Fruit fly (Drosophila melanogaster) whole organism, embryonic: ENCODE results near the gene CG5262.

Experiments
- CG10654 ChIP-seq: fragments of 200-800 bp; sonication (Bioruptor generic); optimal IDR thresholded peaks from 2 replicates; lab custom pipeline; 2016; ENCODE audit warnings: missing biosample characterization, missing genetic modification characterization
- CG11085 ChIP-seq: fragments of 200-800 bp; sonication (Bioruptor generic); IDR thresholded peaks from 2 replicates; pipeline ENCODE4 v1.3.6; 2022; ENCODE audit warnings: missing biosample characterization, missing genetic modification characterization
- CG11695 ChIP-seq: fragments of 200-800 bp; sonication (Bioruptor generic); IDR thresholded peaks from 3 replicates; pipeline ENCODE4 v1.3.6; 2022; ENCODE audit warnings: missing biosample characterization, missing genetic modification characterization
- CG13775 ChIP-seq: fragments of 200-800 bp; sonication (Bioruptor generic); optimal IDR thresholded peaks from 3 replicates; lab custom pipeline; 2017; ENCODE audit warnings: missing biosample characterization, mild to moderate bottlenecking, missing genetic modification characterization
- CG14965 ChIP-seq: fragments of 200-800 bp; sonication (Bioruptor generic); optimal IDR thresholded peaks from 2 replicates; lab custom pipeline; 2016; ENCODE audit warnings: missing biosample characterization, missing genetic modification characterization, borderline replicate concordance
- CG1603 ChIP-seq: fragments of 200-800 bp; sonication (Bioruptor generic); optimal IDR thresholded peaks from 2 replicates; lab custom pipeline; 2019; ENCODE audit warnings: missing biosample characterization, mild to moderate bottlenecking, missing genetic modification characterization, moderate library complexity
- CG31365 ChIP-seq: fragments of 200-800 bp; sonication (Bioruptor generic); optimal IDR thresholded peaks from 2 replicates; lab custom pipeline; 2018; ENCODE audit warnings: missing biosample characterization, mild to moderate bottlenecking, missing genetic modification characterization
- CG34224 ChIP-seq: fragments of 200-800 bp; sonication (Bioruptor generic); IDR thresholded peaks from 3 replicates; pipeline ENCODE4 v1.3.6; 2022; ENCODE audit warnings: missing biosample characterization, missing genetic modification characterization; ENCODE audit not compliant: partially characterized antibody
- CG43689 ChIP-seq: fragments of 200-800 bp; sonication (Bioruptor generic); IDR thresholded peaks from 2 replicates; pipeline ENCODE4 v1.3.6; 2022; ENCODE audit warnings: missing biosample characterization, missing genetic modification characterization
- CG4424 ChIP-seq: fragments of 200-800 bp; sonication (Bioruptor generic); optimal IDR thresholded peaks from 3 replicates; lab custom pipeline; 2016; ENCODE audit warnings: missing biosample characterization, missing genetic modification characterization
- CG4617 ChIP-seq: fragments of 200-800 bp; sonication (Bioruptor generic); optimal IDR thresholded peaks from 3 replicates; lab custom pipeline; 2016; ENCODE audit warnings: missing biosample characterization, missing genetic modification characterization, borderline replicate concordance
- CG5180 ChIP-seq: fragments of 200-800 bp; sonication (Bioruptor generic); optimal IDR thresholded peaks from 3 replicates; lab custom pipeline; 2017; ENCODE audit warnings: missing biosample characterization, missing genetic modification characterization, mild to moderate bottlenecking, moderate library complexity, missing genetic modification reagents
- CG7745 ChIP-seq: fragments of 200-800 bp; sonication (Bioruptor generic); optimal IDR thresholded peaks from 2 replicates; lab custom pipeline; 2018; ENCODE audit warnings: missing biosample characterization, mild to moderate bottlenecking, missing genetic modification characterization, moderate library complexity
- CG8359 ChIP-seq: fragments of 200-800 bp; sonication (Bioruptor generic); optimal IDR thresholded peaks from 2 replicates; lab custom pipeline; 2017; ENCODE audit warnings: missing biosample characterization, mild to moderate bottlenecking, missing genetic modification characterization, borderline replicate concordance
- CG9437 ChIP-seq: fragments of 200-800 bp; sonication (Bioruptor generic); optimal IDR thresholded peaks from 2 replicates; lab custom pipeline; 2018; ENCODE audit warnings: missing biosample characterization, mild to moderate bottlenecking, missing genetic modification characterization
- CoRest ChIP-seq: fragments of 200-800 bp; sonication (Bioruptor generic); optimal IDR thresholded peaks from 3 replicates; lab custom pipeline; 2018; ENCODE audit warnings: missing biosample characterization, mild to moderate bottlenecking, missing genetic modification characterization, moderate library complexity
- CrebB ChIP-seq: fragments of 200-800 bp; sonication (Bioruptor generic); optimal IDR thresholded peaks from 3 replicates; lab custom pipeline; 2018; ENCODE audit warnings: missing biosample characterization, mild to moderate bottlenecking, missing genetic modification characterization
- Gug ChIP-seq: fragments of 200-800 bp; sonication (Bioruptor generic); IDR thresholded peaks from 4 replicates; pipeline ENCODE4 v1.3.6; 2022; ENCODE audit warnings: missing biosample characterization, missing genetic modification characterization
- HHEX ChIP-seq: fragments of 200-800 bp; sonication (Bioruptor generic); optimal IDR thresholded peaks from 3 replicates; lab custom pipeline; 2017; ENCODE audit warnings: missing biosample characterization, mild to moderate bottlenecking, missing genetic modification characterization, missing genetic modification reagents
- HLH4C ChIP-seq: fragments of 200-800 bp; sonication (Bioruptor generic); IDR thresholded peaks from 3 replicates; pipeline ENCODE4 v1.3.6; 2022; ENCODE audit warnings: missing biosample characterization, missing genetic modification characterization; ENCODE audit not compliant: partially characterized antibody
- Hmr ChIP-seq: fragments of 200-800 bp; sonication (Bioruptor generic); optimal IDR thresholded peaks from 3 replicates; lab custom pipeline; 2017; ENCODE audit warnings: mild to moderate bottlenecking, missing biosample characterization, missing genetic modification reagents, missing genetic modification characterization
- Jarid2 ChIP-seq: fragments of 200-800 bp; sonication (Bioruptor generic); optimal IDR thresholded peaks from 3 replicates; lab custom pipeline; 2017; ENCODE audit warnings: mild to moderate bottlenecking, missing biosample characterization, missing genetic modification reagents, missing genetic modification characterization
- Kr ChIP-seq: fragments of 200-800 bp; sonication (Bioruptor generic); optimal IDR thresholded peaks from 2 replicates; lab custom pipeline; 2017; ENCODE audit warnings: missing biosample characterization, mild to moderate bottlenecking, missing genetic modification characterization
- Max ChIP-seq: fragments of 200-800 bp; sonication (Bioruptor generic); optimal IDR thresholded peaks from 2 replicates; lab custom pipeline; 2016; ENCODE audit warnings: missing biosample characterization, mild to moderate bottlenecking, missing genetic modification characterization
- Myb ChIP-seq: fragments of 200-800 bp; sonication (Bioruptor generic); optimal IDR thresholded peaks from 2 replicates; lab custom pipeline; 2016; ENCODE audit warnings: missing biosample characterization, missing genetic modification characterization
- Pdp1 ChIP-seq, 2 experiments: fragments of 200-800 bp; sonication (Bioruptor generic); optimal IDR thresholded peaks; 3 replicates each; lab custom pipeline; 2016; ENCODE audit warnings: missing biosample characterization in 2 of 2, missing genetic modification characterization in 2 of 2, mild to moderate bottlenecking in 1 of 2, moderate library complexity in 1 of 2
- Spps ChIP-seq: fragments of 200-800 bp; sonication (Bioruptor generic); optimal IDR thresholded peaks from 2 replicates; lab custom pipeline; 2018; ENCODE audit warnings: missing biosample characterization, mild to moderate bottlenecking, missing genetic modification characterization
- Stat92E ChIP-seq, 3 experiments: fragments of >200 bp in 2 of 3; fragments of 200-800 bp in 1 of 3; sonication (Bioruptor generic) in 1 of 3; optimal IDR thresholded peaks; 2 replicates each; lab custom pipeline; 2017 to 2019; ENCODE audit warnings: missing biosample characterization in 3 of 3, missing genetic modification characterization in 3 of 3, mild to moderate bottlenecking in 1 of 3, moderate library complexity in 1 of 3
- TFAM ChIP-seq: fragments of 200-800 bp; sonication (Bioruptor generic); optimal IDR thresholded peaks from 2 replicates; lab custom pipeline; 2017; ENCODE audit warnings: missing biosample characterization, missing genetic modification characterization, inconsistent platforms
- Taf1 ChIP-seq: fragments of 200-800 bp; sonication (Bioruptor generic); IDR thresholded peaks from 2 replicates; pipeline ENCODE4 v1.3.6; 2022; ENCODE audit warnings: missing biosample characterization, missing genetic modification characterization
- amos ChIP-seq: fragments of 200-800 bp; sonication (Bioruptor generic); IDR thresholded peaks from 2 replicates; pipeline ENCODE4 v1.3.6; 2022; ENCODE audit warnings: missing biosample characterization, missing genetic modification characterization; ENCODE audit not compliant: partially characterized antibody
- ara ChIP-seq: fragments of 200-800 bp; sonication (Bioruptor generic); IDR thresholded peaks from 2 replicates; pipeline ENCODE4 v1.3.6; 2022; ENCODE audit warnings: missing biosample characterization, missing genetic modification characterization
- az2 ChIP-seq: fragments of 200-800 bp; sonication (Bioruptor generic); optimal IDR thresholded peaks from 3 replicates; lab custom pipeline; 2016; ENCODE audit warnings: missing biosample characterization, missing genetic modification characterization
- bsh ChIP-seq, 2 experiments: fragments of 200-800 bp; sonication (Bioruptor generic); optimal IDR thresholded peaks; 2 replicates each; lab custom pipeline; 2017 to 2018; ENCODE audit warnings: mild to moderate bottlenecking in 2 of 2, missing biosample characterization in 2 of 2, missing genetic modification characterization in 2 of 2, moderate library complexity in 1 of 2
- dmrt11E ChIP-seq: fragments of 200-800 bp; sonication (Bioruptor generic); optimal IDR thresholded peaks from 3 replicates; lab custom pipeline; 2018; ENCODE audit warnings: missing biosample characterization, mild to moderate bottlenecking, missing genetic modification characterization, moderate library complexity
- eve ChIP-seq, 2 experiments: fragments of >200 bp; optimal IDR thresholded peaks; 2 replicates each; lab custom pipeline; 2017; ENCODE audit warnings: missing biosample characterization in 2 of 2, missing genetic modification characterization in 2 of 2
- gsb-n ChIP-seq: fragments of 200-800 bp; sonication (Bioruptor generic); optimal IDR thresholded peaks from 3 replicates; lab custom pipeline; 2018; ENCODE audit warnings: missing biosample characterization, mild to moderate bottlenecking, missing genetic modification characterization
- ham ChIP-seq: fragments of 200-800 bp; sonication (Bioruptor generic); IDR thresholded peaks from 2 replicates; pipeline ENCODE4 v1.3.6; 2022; ENCODE audit warnings: missing biosample characterization, missing genetic modification characterization
- kay ChIP-seq: fragments of 200-800 bp; sonication (Bioruptor generic); optimal IDR thresholded peaks from 2 replicates; lab custom pipeline; 2016; ENCODE audit warnings: missing biosample characterization, missing genetic modification characterization
- onecut ChIP-seq: fragments of 200-800 bp; sonication (Bioruptor generic); IDR thresholded peaks from 2 replicates; pipeline ENCODE4 v1.3.6; 2022; ENCODE audit warnings: missing biosample characterization, missing genetic modification characterization
- otp ChIP-seq: fragments of 200-800 bp; sonication (Bioruptor generic); IDR thresholded peaks from 3 replicates; pipeline ENCODE4, ENCODE4 v1.3.6; 2022; ENCODE audit warnings: missing biosample characterization, missing genetic modification characterization
- pho ChIP-seq: fragments of 200-800 bp; sonication (Bioruptor generic); optimal IDR thresholded peaks from 2 replicates; lab custom pipeline; 2016; ENCODE audit warnings: missing biosample characterization, missing genetic modification characterization
- sr ChIP-seq: fragments of 200-800 bp; sonication (Bioruptor generic); IDR thresholded peaks from 3 replicates; pipeline ENCODE4 v1.3.6; 2022; ENCODE audit warnings: missing biosample characterization, missing genetic modification characterization
- tna ChIP-seq: fragments of 200-800 bp; sonication (Bioruptor generic); IDR thresholded peaks from 2 replicates; pipeline ENCODE4 v1.3.6; 2022; ENCODE audit warnings: missing biosample characterization, missing genetic modification characterization; ENCODE audit not compliant: partially characterized antibody
- unpg ChIP-seq: fragments of 200-800 bp; sonication (Bioruptor generic); optimal IDR thresholded peaks from 3 replicates; lab custom pipeline; 2018; ENCODE audit warnings: missing biosample characterization, mild to moderate bottlenecking, missing genetic modification characterization, moderate library complexity
- wek ChIP-seq: fragments of 200-800 bp; sonication (Bioruptor generic); optimal IDR thresholded peaks from 3 replicates; lab custom pipeline; 2018; ENCODE audit warnings: missing biosample characterization, mild to moderate bottlenecking, missing genetic modification characterization, moderate library complexity

Gene CG5262

dm6 chr3L:20398243-20399222, 31.7 kb downstream of the CG5262 start (continued):
- TF ChIP-seq Hmr = peak; percentile 88
- TF ChIP-seq Kr (GFP tag; lab: Kevin White, UChicago) = no peak
- TF ChIP-seq otp (GFP tag; lab: Robert Waterston, UW) = 0 out of 3 replicates have a peak, but pooled peaks have one; percentile 27
- no peak for TF ChIP-seq sr
- TF ChIP-seq TFAM (GFP tag; lab: Kevin White, UChicago) = no peak
- no peak for TF ChIP-seq HLH4C (GFP tag; lab: Robert Waterston, UW)
- peak; percentile 66 for TF ChIP-seq Jarid2 (GFP tag; lab: Kevin White, UChicago)
- peak; percentile 76 for TF ChIP-seq gsb-n (tag; lab: Kevin White, UChicago)
- no peak for TF ChIP-seq ara (GFP tag; lab: Robert Waterston, UW)
- TF ChIP-seq CG5180 (GFP tag; lab: Kevin White, UChicago) = peak; percentile 74
- peak; percentile 83 for TF ChIP-seq az2
- peak; percentile 71 for TF ChIP-seq CrebB (tag; lab: Kevin White, UChicago)
- TF ChIP-seq unpg = peak; percentile 89
- TF ChIP-seq CG13775 (GFP tag; lab: Kevin White, UChicago) = peak; percentile 80
- peak in 1 of 3 experiments; percentile 46 for TF ChIP-seq Stat92E (GFP tag; optimal IDR thresholded peaks at IDR 0.05; lab: Kevin White, UChicago)
- peak; percentile 85 for TF ChIP-seq HHEX
- peak in 1 of 2 experiments; percentile 95 for TF ChIP-seq eve (GFP tag; optimal IDR thresholded peaks at IDR 0.05; lab: Kevin White, UChicago)
- TF ChIP-seq CG14965 (GFP tag; lab: Kevin White, UChicago) = peak; percentile 38
- TF ChIP-seq CG1603 (tag; lab: Kevin White, UChicago) = peak; percentile 55
- TF ChIP-seq Pdp1 (GFP tag; optimal IDR thresholded peaks at IDR 0.05; lab: Kevin White, UChicago) = peak; percentile 69 to 85
- peak; percentile 91 for TF ChIP-seq CG4424 (GFP tag; lab: Kevin White, UChicago)
- peak; percentile 21 for TF ChIP-seq Myb (GFP tag; lab: Kevin White, UChicago)
- peak; percentile 70 for TF ChIP-seq dmrt11E (tag; lab: Kevin White, UChicago)
- peak; percentile 86 for TF ChIP-seq CG9437 (GFP tag; lab: Kevin White, UChicago)
- peak; percentile 42 for TF ChIP-seq Spps (tag; lab: Kevin White, UChicago)
- TF ChIP-seq CG10654 = peak; percentile 71
- TF ChIP-seq CG11695 = peak; percentile 82
- TF ChIP-seq tna (GFP tag; lab: Robert Waterston, UW) = no peak
- TF ChIP-seq CoRest (tag; lab: Kevin White, UChicago) = peak; percentile 93
- TF ChIP-seq ham (GFP tag; lab: Robert Waterston, UW) = peak; percentile 42; the same call in 1 of the 2 replicates
- TF ChIP-seq CG43689 = 0 out of 2 replicates have a peak, but pooled peaks have one; percentile 24
- peak; percentile 83 for TF ChIP-seq Max (GFP tag; lab: Kevin White, UChicago)
- peak; percentile 58 to 82 for TF ChIP-seq bsh (GFP tag; optimal IDR thresholded peaks at IDR 0.05; lab: Kevin White, UChicago)
- TF ChIP-seq wek (GFP tag; lab: Kevin White, UChicago) = peak; percentile 37
- TF ChIP-seq CG11085 (GFP tag; lab: Robert Waterston, UW) = no peak
- peak; percentile 32 for TF ChIP-seq CG4617 (GFP tag; lab: Kevin White, UChicago)
- 0 out of 3 replicates have a peak, but pooled peaks have one; percentile 5 for TF ChIP-seq CG34224 (GFP tag; lab: Robert Waterston, UW)
- TF ChIP-seq Gug (GFP tag; lab: Robert Waterston, UW) = peak; percentile 60; the same call in 3 of the 4 replicates
- TF ChIP-seq amos (GFP tag; lab: Robert Waterston, UW) = no peak
- TF ChIP-seq CG31365 = peak; percentile 62
- TF ChIP-seq CG8359 (GFP tag; lab: Kevin White, UChicago) = peak; percentile 29
- TF ChIP-seq kay (GFP tag; lab: Kevin White, UChicago) = peak; percentile 61
- no peak for TF ChIP-seq CG7745
- TF ChIP-seq pho (GFP tag; lab: Kevin White, UChicago) = peak; percentile 80
- TF ChIP-seq Taf1 = peak; percentile 23; the same call in 1 of the 2 replicates
- TF ChIP-seq onecut (GFP tag; lab: Robert Waterston, UW) = peak; percentile 68
